Fruit fly (Drosophila melanogaster) whole organism, embryonic: ENCODE measurements around the gene SPR.

Source experiments
- Ada2b ChIP-seq: fragments of 200-800 bp; sonication (Bioruptor generic); IDR thresholded peaks from 2 replicates; pipeline ENCODE4 v1.3.6; 2022; ENCODE audit warnings: missing biosample characterization, missing genetic modification characterization
- Bdp1 ChIP-seq: fragments of 200-800 bp; sonication (Bioruptor generic); optimal IDR thresholded peaks from 3 replicates; lab custom pipeline; 2016; ENCODE audit warnings: missing biosample characterization, missing genetic modification characterization
- CG10431 ChIP-seq: fragments of 200-800 bp; sonication (Bioruptor generic); optimal IDR thresholded peaks from 3 replicates; lab custom pipeline; 2018; ENCODE audit warnings: missing biosample characterization, mild to moderate bottlenecking, missing genetic modification characterization
- CG10654 ChIP-seq: fragments of 200-800 bp; sonication (Bioruptor generic); optimal IDR thresholded peaks from 2 replicates; lab custom pipeline; 2016; ENCODE audit warnings: missing biosample characterization, missing genetic modification characterization
- CG11085 ChIP-seq: fragments of 200-800 bp; sonication (Bioruptor generic); IDR thresholded peaks from 2 replicates; pipeline ENCODE4 v1.3.6; 2022; ENCODE audit warnings: missing biosample characterization, missing genetic modification characterization
- CG12236 ChIP-seq: fragments of 200-800 bp; sonication (Bioruptor generic); optimal IDR thresholded peaks from 2 replicates; lab custom pipeline; 2016; ENCODE audit warnings: missing biosample characterization, missing genetic modification characterization
- CG13624 ChIP-seq: fragments of 200-800 bp; sonication (Bioruptor generic); optimal IDR thresholded peaks from 2 replicates; lab custom pipeline; 2016; ENCODE audit warnings: missing biosample characterization, missing genetic modification characterization
- CG2199 ChIP-seq: fragments of 200-800 bp; sonication (Bioruptor generic); IDR thresholded peaks from 3 replicates; pipeline ENCODE4 v1.3.6; 2022; ENCODE audit warnings: missing biosample characterization, missing genetic modification characterization
- CG2202 ChIP-seq: fragments of 200-800 bp; sonication (Bioruptor generic); optimal IDR thresholded peaks from 2 replicates; lab custom pipeline; 2018; ENCODE audit warnings: missing biosample characterization, mild to moderate bottlenecking, missing genetic modification characterization
- CG2712 ChIP-seq: fragments of 200-800 bp; optimal IDR thresholded peaks from 3 replicates; lab custom pipeline; 2019; ENCODE audit warnings: missing biosample characterization, mild to moderate bottlenecking, missing genetic modification characterization, moderate library complexity
- CG2875 ChIP-seq: fragments of 200-800 bp; sonication (Bioruptor generic); optimal IDR thresholded peaks from 2 replicates; lab custom pipeline; 2017; ENCODE audit warnings: missing biosample characterization, mild to moderate bottlenecking, missing genetic modification characterization, missing genetic modification reagents
- CG32767 ChIP-seq: fragments of 200-800 bp; sonication (Bioruptor generic); IDR thresholded peaks from 2 replicates; pipeline ENCODE4 v1.3.6; 2022; ENCODE audit warnings: missing biosample characterization, missing genetic modification characterization
- CG33213 ChIP-seq: fragments of 200-800 bp; sonication (Bioruptor generic); optimal IDR thresholded peaks from 3 replicates; lab custom pipeline; 2016; ENCODE audit warnings: missing biosample characterization, missing genetic modification characterization
- CG4328 ChIP-seq: fragments of 200-800 bp; sonication (Bioruptor generic); optimal IDR thresholded peaks from 3 replicates; lab custom pipeline; 2017; ENCODE audit warnings: missing biosample characterization, missing genetic modification reagents, missing genetic modification characterization
- CG4424 ChIP-seq: fragments of 200-800 bp; sonication (Bioruptor generic); optimal IDR thresholded peaks from 3 replicates; lab custom pipeline; 2016; ENCODE audit warnings: missing biosample characterization, missing genetic modification characterization
- CG4820 ChIP-seq: fragments of 200-800 bp; sonication (Bioruptor generic); optimal IDR thresholded peaks from 3 replicates; lab custom pipeline; 2016; ENCODE audit warnings: missing biosample characterization, missing genetic modification characterization
- CG7839 ChIP-seq: fragments of 200-800 bp; sonication (Bioruptor generic); optimal IDR thresholded peaks from 3 replicates; lab custom pipeline; 2018; ENCODE audit warnings: missing biosample characterization, mild to moderate bottlenecking, missing genetic modification characterization, moderate library complexity
- CG9797 ChIP-seq: fragments of 200-800 bp; sonication (Bioruptor generic); optimal IDR thresholded peaks from 3 replicates; lab custom pipeline; 2018; ENCODE audit warnings: missing biosample characterization, mild to moderate bottlenecking, missing genetic modification characterization
- Dp ChIP-seq: fragments of 200-800 bp; sonication (Bioruptor generic); optimal IDR thresholded peaks from 2 replicates; lab custom pipeline; 2018; ENCODE audit warnings: missing biosample characterization, mild to moderate bottlenecking, missing genetic modification characterization, moderate library complexity
- Ets97D ChIP-seq: fragments of 200-800 bp; sonication (Bioruptor generic); optimal IDR thresholded peaks from 3 replicates; lab custom pipeline; 2016; ENCODE audit warnings: missing biosample characterization, missing genetic modification characterization
- Fer3 ChIP-seq: fragments of 200-800 bp; sonication (Bioruptor generic); optimal IDR thresholded peaks from 2 replicates; lab custom pipeline; 2018; ENCODE audit warnings: missing biosample characterization, mild to moderate bottlenecking, missing genetic modification characterization, moderate library complexity
- Mad ChIP-seq: fragments of 200-800 bp; sonication (Bioruptor generic); optimal IDR thresholded peaks from 2 replicates; lab custom pipeline; 2016; ENCODE audit warnings: missing biosample characterization, missing genetic modification characterization
- Nf-YA ChIP-seq: fragments of 200-800 bp; sonication (Bioruptor generic); IDR thresholded peaks from 2 replicates; pipeline ENCODE4 v1.3.6; 2022; ENCODE audit warnings: missing biosample characterization, missing genetic modification characterization
- NfI ChIP-seq: fragments of 200-800 bp; sonication (Bioruptor generic); optimal IDR thresholded peaks from 3 replicates; lab custom pipeline; 2018; ENCODE audit warnings: missing biosample characterization, mild to moderate bottlenecking, missing genetic modification characterization, moderate library complexity
- PHDP ChIP-seq: fragments of 200-800 bp; sonication (Bioruptor generic); optimal IDR thresholded peaks from 3 replicates; lab custom pipeline; 2018; ENCODE audit warnings: missing biosample characterization, mild to moderate bottlenecking, missing genetic modification characterization, moderate library complexity
- Sin3A ChIP-seq: fragments of >200 bp; optimal IDR thresholded peaks from 2 replicates; lab custom pipeline; 2018
- amos ChIP-seq: fragments of 200-800 bp; sonication (Bioruptor generic); IDR thresholded peaks from 2 replicates; pipeline ENCODE4 v1.3.6; 2022; ENCODE audit warnings: missing biosample characterization, missing genetic modification characterization; ENCODE audit not compliant: partially characterized antibody
- bbx ChIP-seq: fragments of 200-800 bp; sonication (Bioruptor generic); IDR thresholded peaks from 2 replicates; pipeline ENCODE4 v1.3.6; 2022; ENCODE audit warnings: missing biosample characterization, missing genetic modification characterization; ENCODE audit not compliant: partially characterized antibody
- bigmax ChIP-seq: fragments of 200-800 bp; sonication (Bioruptor generic); optimal IDR thresholded peaks from 2 replicates; lab custom pipeline; 2018; ENCODE audit warnings: missing biosample characterization, mild to moderate bottlenecking, missing genetic modification characterization
- chinmo ChIP-seq: fragments of 200-800 bp; sonication (Bioruptor generic); IDR thresholded peaks from 4 replicates; pipeline ENCODE4 v1.3.6; 2022; ENCODE audit warnings: missing biosample characterization, missing genetic modification characterization; ENCODE audit not compliant: partially characterized antibody
- corto ChIP-seq: fragments of 200-800 bp; sonication (Bioruptor generic); optimal IDR thresholded peaks from 2 replicates; lab custom pipeline; 2016; ENCODE audit warnings: missing biosample characterization, mild to moderate bottlenecking, missing genetic modification characterization, moderate library complexity
- h ChIP-seq: fragments of >200 bp; optimal IDR thresholded peaks from 2 replicates; lab custom pipeline; 2017
- hbn ChIP-seq: fragments of 200-800 bp; sonication (Bioruptor generic); IDR thresholded peaks from 2 replicates; pipeline ENCODE4 v1.3.6; 2022; ENCODE audit warnings: missing biosample characterization, missing genetic modification characterization; ENCODE audit not compliant: partially characterized antibody
- ind ChIP-seq: fragments of 200-800 bp; sonication (Bioruptor generic); optimal IDR thresholded peaks from 3 replicates; lab custom pipeline; 2016; ENCODE audit warnings: missing biosample characterization, missing genetic modification characterization
- mirr ChIP-seq: fragments of 200-800 bp; sonication (Bioruptor generic); optimal IDR thresholded peaks from 3 replicates; lab custom pipeline; 2018; ENCODE audit warnings: missing biosample characterization, mild to moderate bottlenecking, missing genetic modification characterization
- nom ChIP-seq: fragments of 200-800 bp; sonication (Bioruptor generic); optimal IDR thresholded peaks from 2 replicates; lab custom pipeline; 2017; ENCODE audit warnings: missing biosample characterization, missing genetic modification characterization, mild to moderate bottlenecking, moderate library complexity, missing genetic modification reagents
- pan ChIP-seq, 4 experiments: fragments of >200 bp in 3 of 4; fragments of 200-800 bp in 1 of 4; sonication (Bioruptor generic) in 1 of 4; optimal IDR thresholded peaks in 3 of 4; IDR thresholded peaks in 1 of 4; 2 replicates each; pipeline versions ENCODE4 v1.3.6 to Lab custom; 2017 to 2022; ENCODE audit warnings: missing biosample characterization in 2 of 4, missing genetic modification characterization in 2 of 4, mixed read lengths in 1 of 4
- pros ChIP-seq: fragments of 200-800 bp; sonication (Bioruptor generic); optimal IDR thresholded peaks from 3 replicates; lab custom pipeline; 2019; ENCODE audit warnings: missing biosample characterization, mild to moderate bottlenecking, missing genetic modification characterization, moderate library complexity
- pzg ChIP-seq: fragments of 200-800 bp; sonication (Bioruptor generic); optimal IDR thresholded peaks from 3 replicates; lab custom pipeline; 2018; ENCODE audit warnings: missing biosample characterization, mild to moderate bottlenecking, missing genetic modification characterization, moderate library complexity
- ranshi ChIP-seq: fragments of 200-800 bp; sonication (Bioruptor generic); IDR thresholded peaks from 2 replicates; pipeline ENCODE4 v1.3.6; 2022; ENCODE audit warnings: missing biosample characterization, missing genetic modification characterization
- repo ChIP-seq: fragments of 200-800 bp; sonication (Bioruptor generic); optimal IDR thresholded peaks from 2 replicates; lab custom pipeline; 2016; ENCODE audit warnings: missing biosample characterization, missing genetic modification characterization
- ro ChIP-seq: fragments of 200-800 bp; sonication (Bioruptor generic); IDR thresholded peaks from 2 replicates; pipeline ENCODE4 v1.3.6; 2022; ENCODE audit warnings: missing biosample characterization, missing genetic modification characterization
- schlank ChIP-seq: fragments of 200-800 bp; sonication (Bioruptor generic); optimal IDR thresholded peaks from 2 replicates; lab custom pipeline; 2018; ENCODE audit warnings: missing biosample characterization, mild to moderate bottlenecking, missing genetic modification characterization
- sna ChIP-seq: fragments of 200-800 bp; sonication (Bioruptor generic); IDR thresholded peaks from 2 replicates; pipeline ENCODE4 v1.3.6; 2022; ENCODE audit warnings: missing biosample characterization, missing genetic modification characterization; ENCODE audit not compliant: partially characterized antibody
- tap ChIP-seq: fragments of 200-800 bp; optimal IDR thresholded peaks from 3 replicates; lab custom pipeline; 2019; ENCODE audit warnings: missing biosample characterization, mild to moderate bottlenecking, missing genetic modification characterization, moderate library complexity
- tin ChIP-seq: fragments of 200-800 bp; sonication (Bioruptor generic); optimal IDR thresholded peaks from 3 replicates; lab custom pipeline; 2016; ENCODE audit warnings: missing biosample characterization, missing genetic modification characterization
- tx ChIP-seq: fragments of 200-800 bp; sonication (Bioruptor generic); optimal IDR thresholded peaks from 2 replicates; lab custom pipeline; 2016; ENCODE audit warnings: missing biosample characterization, missing genetic modification characterization
- wek ChIP-seq: fragments of 200-800 bp; sonication (Bioruptor generic); optimal IDR thresholded peaks from 3 replicates; lab custom pipeline; 2018; ENCODE audit warnings: missing biosample characterization, mild to moderate bottlenecking, missing genetic modification characterization, moderate library complexity
- zf30C ChIP-seq: fragments of 200-800 bp; sonication (Bioruptor generic); optimal IDR thresholded peaks from 3 replicates; lab custom pipeline; 2018; ENCODE audit warnings: missing biosample characterization, mild to moderate bottlenecking, missing genetic modification characterization

SPR gene

dm6 chrX:5421407-5422250, 24.8 kb upstream of the SPR start, which contains the start of gene Usp16-45 (continued):
- no peak for TF ChIP-seq CG7839 (tag; lab: Kevin White, UChicago)
- no peak for TF ChIP-seq h (lab: Kevin White, UChicago)
- TF ChIP-seq amos (GFP tag; lab: Robert Waterston, UW), result peak; percentile 47
- no peak for TF ChIP-seq ranshi
- TF ChIP-seq wek, result no peak
- peak; percentile 13 for TF ChIP-seq Sin3A (lab: Kevin White, UChicago)
- TF ChIP-seq CG12236, result no peak
- no peak for TF ChIP-seq Mad
- no peak for TF ChIP-seq CG4328 (GFP tag; lab: Kevin White, UChicago)
- TF ChIP-seq CG2199 (GFP tag; lab: Robert Waterston, UW), result no peak
- no peak for TF ChIP-seq pan (optimal IDR thresholded peaks at IDR 0.05; lab: Kevin White, UChicago)
- no peak for TF ChIP-seq pan (GFP tag; optimal IDR thresholded peaks at IDR 0.05 in 1 of 2, IDR thresholded peaks at IDR 0.05 in 1 of 2)
- TF ChIP-seq corto, result no peak
- no peak for TF ChIP-seq chinmo (GFP tag; lab: Robert Waterston, UW)
- no peak for TF ChIP-seq Bdp1
- TF ChIP-seq CG2202 (tag; lab: Kevin White, UChicago), result no peak
- TF ChIP-seq tx (GFP tag; lab: Kevin White, UChicago), result no peak
- no peak for TF ChIP-seq CG4424 (GFP tag; lab: Kevin White, UChicago)
- no peak for TF ChIP-seq ro (GFP tag; lab: Robert Waterston, UW)
- no peak for TF ChIP-seq ind (GFP tag; lab: Kevin White, UChicago)
- TF ChIP-seq CG33213 (GFP tag; lab: Kevin White, UChicago), result no peak
- TF ChIP-seq Ada2b, result no peak
- TF ChIP-seq NfI, result no peak
- no peak for TF ChIP-seq PHDP (tag; lab: Kevin White, UChicago)
- no peak for TF ChIP-seq CG10654 (GFP tag; lab: Kevin White, UChicago)
- no peak; the same call in 1 of the 2 replicates for TF ChIP-seq hbn (GFP tag; lab: Robert Waterston, UW)
- TF ChIP-seq bigmax (GFP tag; lab: Kevin White, UChicago), result no peak
- TF ChIP-seq Dp (GFP tag; lab: Kevin White, UChicago), result peak; percentile 71
- no peak for TF ChIP-seq mirr (GFP tag; lab: Kevin White, UChicago)
- no peak for TF ChIP-seq pros (GFP tag; lab: Kevin White, UChicago)
- no peak; the same call in 1 of the 2 replicates for TF ChIP-seq bbx
- TF ChIP-seq tin (GFP tag; lab: Kevin White, UChicago), result no peak
- no peak for TF ChIP-seq Ets97D (GFP tag; lab: Kevin White, UChicago)
- peak; percentile 5 for TF ChIP-seq CG13624 (GFP tag; lab: Kevin White, UChicago)
- TF ChIP-seq nom, result no peak
- TF ChIP-seq repo, result no peak
- no peak for TF ChIP-seq CG10431 (GFP tag; lab: Kevin White, UChicago)
- no peak for TF ChIP-seq CG11085 (GFP tag; lab: Robert Waterston, UW)
- TF ChIP-seq tap (tag; lab: Kevin White, UChicago), result no peak
- TF ChIP-seq CG9797, result peak; percentile 57
- TF ChIP-seq Fer3 (tag; lab: Kevin White, UChicago), result no peak
- TF ChIP-seq CG2875 (GFP tag; lab: Kevin White, UChicago), result no peak
- no peak for TF ChIP-seq schlank (tag; lab: Kevin White, UChicago)
- no peak for TF ChIP-seq CG2712
- TF ChIP-seq zf30C (GFP tag; lab: Kevin White, UChicago), result no peak
- TF ChIP-seq CG32767 (GFP tag; lab: Robert Waterston, UW), result no peak
- no peak for TF ChIP-seq Nf-YA (GFP tag; lab: Robert Waterston, UW)
- TF ChIP-seq pzg (GFP tag; lab: Kevin White, UChicago), result peak; percentile 34
- TF ChIP-seq CG4820 (GFP tag; lab: Kevin White, UChicago), result peak; percentile 92
- TF ChIP-seq sna (GFP tag; lab: Robert Waterston, UW), result no peak
